Fruit fly (Drosophila melanogaster) whole organism, embryonic: ENCODE data around the gene CG44362.

Experiments
- CG3726 ChIP-seq: fragments of 200-800 bp; sonication (Bioruptor generic); IDR thresholded peaks from 3 replicates; pipeline ENCODE4, ENCODE4 v1.3.6; 2022; ENCODE audit warnings: missing biosample characterization, missing genetic modification characterization
- CG6689 ChIP-seq: fragments of 200-800 bp; sonication (Bioruptor generic); IDR thresholded peaks from 2 replicates; pipeline ENCODE4 v1.3.6; 2022; ENCODE audit warnings: missing biosample characterization, missing genetic modification characterization
- Sin3A ChIP-seq: fragments of >200 bp; optimal IDR thresholded peaks from 2 replicates; lab custom pipeline; 2018
- Tbp ChIP-seq: fragments of >200 bp; optimal IDR thresholded peaks from 2 replicates; lab custom pipeline; 2018; ENCODE audit warnings: missing biosample characterization, missing genetic modification characterization
- Trl ChIP-seq, 3 experiments: fragments of >200 bp in 2 of 3; fragments of 200-800 bp in 1 of 3; sonication (Bioruptor generic) in 1 of 3; optimal IDR thresholded peaks; 2 replicates in 1 of 3; 3 replicates in 2 of 3; lab custom pipeline; 2016 to 2017; ENCODE audit warnings: missing biosample characterization in 1 of 3, missing genetic modification characterization in 1 of 3
- corto ChIP-seq: fragments of 200-800 bp; sonication (Bioruptor generic); optimal IDR thresholded peaks from 2 replicates; lab custom pipeline; 2016; ENCODE audit warnings: missing biosample characterization, mild to moderate bottlenecking, missing genetic modification characterization, moderate library complexity
- mam ChIP-seq: fragments of 200-800 bp; sonication (Bioruptor generic); optimal IDR thresholded peaks from 3 replicates; lab custom pipeline; 2016; ENCODE audit warnings: missing biosample characterization, missing genetic modification characterization
- so ChIP-seq: fragments of 200-800 bp; sonication (Bioruptor generic); IDR thresholded peaks from 3 replicates; pipeline ENCODE4 v1.3.6; 2022; ENCODE audit warnings: missing biosample characterization, missing genetic modification characterization
- ssp ChIP-seq: fragments of 200-800 bp; sonication (Bioruptor generic); IDR thresholded peaks from 2 replicates; pipeline ENCODE4 v1.3.6; 2022; ENCODE audit warnings: missing biosample characterization, missing genetic modification characterization

dm6 chr3L:11416495-11417272 is 19.3 kb downstream of the CG44362 start:
- peak; percentile 93 for TF ChIP-seq CG6689 (GFP tag; lab: Robert Waterston, UW)
- no peak for TF ChIP-seq corto (GFP tag; lab: Kevin White, UChicago)
- peak; percentile 83 for TF ChIP-seq so (GFP tag; lab: Robert Waterston, UW)
- TF ChIP-seq Sin3A (lab: Kevin White, UChicago) = no peak
- peak; percentile 95 for TF ChIP-seq CG3726 (GFP tag; lab: Robert Waterston, UW)
- no peak for TF ChIP-seq Trl (optimal IDR thresholded peaks at IDR 0.05; lab: Kevin White, UChicago)
- peak; percentile 86 for TF ChIP-seq Trl (GFP tag; optimal IDR thresholded peaks at IDR 0.05; lab: Kevin White, UChicago)
- TF ChIP-seq ssp (GFP tag; lab: Robert Waterston, UW) = peak; percentile 86
- peak; percentile 67 for TF ChIP-seq mam (GFP tag; lab: Kevin White, UChicago)
- TF ChIP-seq Tbp (GFP tag; lab: Kevin White, UChicago) = no peak
